Fruit fly (Drosophila melanogaster) whole organism, wandering third instar larva: ENCODE results near the gene insv.

Experiments
- CG9705 ChIP-seq: fragments of 200-800 bp; sonication (Bioruptor generic); optimal IDR thresholded peaks from 2 replicates; lab custom pipeline; 2018; ENCODE audit warnings: missing biosample characterization, mild to moderate bottlenecking, missing genetic modification characterization
- Dif ChIP-seq: fragments of 200-275, 200-300 bp; sonication (Bioruptor generic); optimal IDR thresholded peaks from 2 replicates; lab custom pipeline; 2018; ENCODE audit warnings: missing biosample characterization, missing genetic modification characterization; ENCODE audit not compliant: partially characterized antibody
- Hr78 ChIP-seq: fragments of >200 bp; optimal IDR thresholded peaks from 2 replicates; lab custom pipeline; 2017; ENCODE audit warnings: missing biosample characterization, missing genetic modification characterization
- Hr83 ChIP-seq: fragments of 200-300 bp; sonication (Bioruptor generic); optimal IDR thresholded peaks from 2 replicates; lab custom pipeline; 2016; ENCODE audit warnings: missing biosample characterization, mild to moderate bottlenecking, missing genetic modification characterization, moderate library complexity; ENCODE audit not compliant: poor library complexity, severe bottlenecking
- Jra ChIP-seq: sonication (Bioruptor generic); optimal IDR thresholded peaks from 2 replicates; lab custom pipeline; 2016; ENCODE audit warnings: missing biosample characterization, missing genetic modification characterization
- OdsH ChIP-seq: fragments of 200-800 bp; sonication (Bioruptor generic); optimal IDR thresholded peaks from 2 replicates; lab custom pipeline; 2016; ENCODE audit warnings: missing biosample characterization, mild to moderate bottlenecking, missing genetic modification characterization
- foxo ChIP-seq, 2 experiments: fragments of 200-800 bp; sonication (Bioruptor generic); optimal IDR thresholded peaks; 2 replicates in 1 of 2; 3 replicates in 1 of 2; lab custom pipeline; 2016 to 2017; ENCODE audit warnings: missing biosample characterization in 2 of 2, missing genetic modification characterization in 2 of 2
- h ChIP-seq: fragments of 200-800 bp; sonication (Bioruptor generic); optimal IDR thresholded peaks from 3 replicates; lab custom pipeline; 2016; ENCODE audit warnings: missing biosample characterization, mild to moderate bottlenecking, missing genetic modification characterization
- lola ChIP-seq: fragments of >200 bp; optimal IDR thresholded peaks from 2 replicates; lab custom pipeline; 2017; ENCODE audit warnings: missing biosample characterization, missing genetic modification characterization
- pan ChIP-seq: fragments of >200 bp; optimal IDR thresholded peaks from 2 replicates; lab custom pipeline; 2017
- psq ChIP-seq: fragments of 200-800 bp; sonication (Bioruptor generic); optimal IDR thresholded peaks from 3 replicates; lab custom pipeline; 2017; ENCODE audit warnings: missing biosample characterization, mild to moderate bottlenecking, missing genetic modification characterization, moderate library complexity
- tai ChIP-seq: sonication (Bioruptor generic); optimal IDR thresholded peaks from 2 replicates; lab custom pipeline; 2016; ENCODE audit warnings: missing biosample characterization, missing genetic modification characterization

DNA sequence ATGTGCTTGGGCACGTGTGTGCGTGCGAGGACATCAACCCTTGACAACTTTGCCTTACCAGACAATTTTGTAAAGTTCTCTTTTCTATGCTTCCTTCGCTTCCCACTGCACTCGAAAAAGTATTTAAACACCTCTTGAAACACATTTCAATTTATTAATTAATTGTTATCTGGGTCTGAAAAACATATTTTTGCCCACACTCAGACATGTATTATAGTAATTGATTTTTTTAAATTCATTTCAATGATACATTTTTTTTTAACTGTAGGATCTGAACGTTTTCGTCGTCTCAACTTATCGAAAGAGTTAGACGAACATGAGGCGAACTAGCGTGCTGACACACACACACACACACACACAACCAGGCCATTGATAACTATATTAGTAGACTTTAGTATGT is 34.3 kb downstream of the insv start:
- TF ChIP-seq Dif (GFP tag; lab: Kevin White, UChicago) (no peak), Hr83 (GFP tag; lab: Kevin White, UChicago) (no peak), OdsH (GFP tag; lab: Kevin White, UChicago) (no peak), h (GFP tag; lab: Kevin White, UChicago) (no peak), psq (GFP tag; lab: Kevin White, UChicago) (no peak), Hr78 (GFP tag; lab: Kevin White, UChicago) (no peak), pan (lab: Kevin White, UChicago) (no peak), CG9705 (GFP tag; lab: Kevin White, UChicago) (no peak), Jra (GFP tag; lab: Kevin White, UChicago) (no peak), tai (GFP tag; lab: Kevin White, UChicago) (no peak), foxo (GFP tag; optimal IDR thresholded peaks at IDR 0.05; lab: Kevin White, UChicago) (no peak), lola (no peak)
